Fruit fly (Drosophila melanogaster): Measurements from ENCODE around the gene CG32262.
A peak's percentile ranks its signal among the peaks of the same experiment; 100 is the strongest.

- no peak for TF ChIP-seq Hsf (GFP tag; optimal IDR thresholded peaks at IDR 0.05)
- TF ChIP-seq CG15011 (GFP tag; optimal IDR thresholded peaks at IDR 0.05), result no peak
- peak; percentile 19 for TF ChIP-seq NC2β (GFP tag; optimal IDR thresholded peaks at IDR 0.05)
- TF ChIP-seq h (optimal IDR thresholded peaks at IDR 0.05), result no peak
- TF ChIP-seq ssp (GFP tag; IDR thresholded peaks at IDR 0.05), result no peak
- TF ChIP-seq Vsx1 (GFP tag; optimal IDR thresholded peaks at IDR 0.05), result no peak
- TF ChIP-seq Hr51 (GFP tag; optimal IDR thresholded peaks at IDR 0.05), result peak; percentile 8 to 22
- no peak; the same call in 1 of the 2 replicates for TF ChIP-seq MBD-R2 (GFP tag; IDR thresholded peaks at IDR 0.05)
- no peak for TF ChIP-seq CG7271 (tag; optimal IDR thresholded peaks at IDR 0.05)
Observed at dm6 chr3L:3787595-3788151, 22.3 kb downstream of the CG32262 start.
